Worm (Caenorhabditis elegans): ENCODE measurements around the gene srg-10.

Gene srg-10

ce11 chrIII:4705207-4705606 lies 27.6 kb downstream of the srg-10 start, which contains the start of gene pgap-2:
TSS of gene pgap-2 (plus strand) at chrIII:4705507.
- TF ChIP-seq hpl-2 (GFP tag; optimal IDR thresholded peaks at IDR 0.05), result no peak
- no peak for TF ChIP-seq xbp-1 (tag; optimal IDR thresholded peaks at IDR 0.05)
- TF ChIP-seq unc-98 (GFP tag; IDR thresholded peaks at IDR 0.05), result no peak
- TF ChIP-seq snpc-4 (tag; optimal IDR thresholded peaks at IDR 0.05), result no peak
- TF ChIP-seq rnt-1 (tag; optimal IDR thresholded peaks at IDR 0.05), result no peak
- TF ChIP-seq sptf-1 (tag; optimal IDR thresholded peaks at IDR 0.05), result no peak
- no peak for TF ChIP-seq C04F5.9 (tag; optimal IDR thresholded peaks at IDR 0.05)
- no peak for TF ChIP-seq zag-1 (tag; optimal IDR thresholded peaks at IDR 0.05)
- TF ChIP-seq nhr-12 (tag; optimal IDR thresholded peaks at IDR 0.05), result no peak
- no peak for TF ChIP-seq lin-39 (tag; optimal IDR thresholded peaks at IDR 0.05)
- no peak for TF ChIP-seq mab-9 (GFP tag; IDR thresholded peaks at IDR 0.05)
- no peak for TF ChIP-seq ztf-11 (tag; optimal IDR thresholded peaks at IDR 0.05)
- no peak for TF ChIP-seq ceh-8 (GFP tag; optimal IDR thresholded peaks at IDR 0.05)
- no peak for TF ChIP-seq sox-4 (tag; optimal IDR thresholded peaks at IDR 0.05)
- no peak for TF ChIP-seq ztf-4 (tag; optimal IDR thresholded peaks at IDR 0.05)
- TF ChIP-seq unc-86 (tag; optimal IDR thresholded peaks at IDR 0.05), result no peak
- TF ChIP-seq skn-1 (tag; optimal IDR thresholded peaks at IDR 0.05), result no peak

DNA sequence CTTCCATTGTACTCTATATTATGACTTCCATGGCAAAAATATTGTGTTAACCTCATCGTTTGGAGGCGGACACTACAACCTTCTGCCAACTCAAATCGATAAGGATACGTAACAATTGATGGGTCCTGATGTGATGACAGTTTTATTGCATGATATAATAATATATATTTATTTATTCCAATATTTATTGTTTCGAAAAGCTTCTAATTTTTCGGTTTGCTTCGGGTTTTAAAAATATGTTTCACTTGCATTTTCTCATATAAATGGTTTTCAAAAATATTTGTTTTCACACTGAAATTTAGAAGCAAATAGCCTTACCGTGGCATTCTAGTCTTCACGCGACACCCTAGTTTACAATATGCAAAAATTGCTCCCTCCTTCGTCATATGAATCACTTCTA lies 29.1 kb downstream of the srg-10 start, which contains the start of gene T04A8.13:
Gene T04A8.13, plus strand, starts transcription at position 301 of the 400 bp plus-strand sequence.
- TF ChIP-seq efl-1 (optimal IDR thresholded peaks at IDR 0.05) (no peak), efl-1 (GFP tag; optimal IDR thresholded peaks at IDR 0.05 in 1 of 2) (peak in 1 of 2 experiments; percentile 2), C16A3.4 (tag; optimal IDR thresholded peaks at IDR 0.05) (no peak)

DNA sequence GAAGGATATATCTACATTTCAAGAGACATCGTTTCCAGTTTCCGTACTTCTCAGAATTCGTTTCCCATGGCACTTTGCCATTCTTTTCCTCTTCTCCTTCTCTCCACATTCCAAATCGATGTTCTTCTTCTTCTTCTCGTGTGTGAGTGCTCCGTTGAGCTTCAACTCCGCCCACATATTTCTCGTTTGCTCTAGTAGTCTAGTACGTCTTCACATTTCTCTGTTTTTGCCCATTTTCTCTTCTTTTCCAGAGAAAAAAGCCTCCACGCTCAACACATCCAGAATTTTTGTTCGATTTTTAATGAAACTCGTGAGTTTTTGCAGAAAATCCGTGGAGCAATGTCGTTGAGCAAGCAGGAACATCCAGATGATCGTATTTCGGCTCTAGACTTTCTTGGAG lies 31.3 kb downstream of the srg-10 start, which contains the start of gene T04A8.18:
Gene T04A8.18, plus strand, starts transcription at position 301 of the 400 bp plus-strand sequence.
- TF ChIP-seq nhr-71 (tag; optimal IDR thresholded peaks at IDR 0.05) (no peak), nhr-28 (tag; optimal IDR thresholded peaks at IDR 0.05) (no peak), nhr-76 (tag; optimal IDR thresholded peaks at IDR 0.05) (no peak)

DNA sequence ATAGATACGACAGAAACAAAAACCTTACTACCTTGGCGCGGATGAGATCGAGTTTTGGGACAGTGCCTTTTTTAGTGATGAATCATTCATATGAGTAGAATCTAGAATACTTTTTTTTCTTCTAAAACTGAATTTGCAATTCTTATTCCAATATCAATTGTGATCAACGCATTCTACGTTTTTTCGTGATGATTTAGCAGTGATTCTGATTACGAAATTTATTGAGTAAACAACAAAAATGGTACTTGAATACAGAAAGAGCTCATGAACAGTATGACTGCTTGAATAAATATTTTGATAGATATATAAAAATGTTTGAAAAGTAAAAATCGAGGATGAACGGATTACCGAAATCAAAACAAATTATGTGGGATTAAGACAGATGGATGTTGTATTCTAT lies 37.5 kb downstream of the srg-10 start, which contains the start of gene him-18:
Gene him-18, minus strand, starts transcription at position 101 of the 400 bp plus-strand sequence.
- TF ChIP-seq C16A3.4 (tag; optimal IDR thresholded peaks at IDR 0.05) (no peak), dsc-1 (tag; optimal IDR thresholded peaks at IDR 0.05) (no peak), rnt-1 (tag; optimal IDR thresholded peaks at IDR 0.05) (no peak)

DNA sequence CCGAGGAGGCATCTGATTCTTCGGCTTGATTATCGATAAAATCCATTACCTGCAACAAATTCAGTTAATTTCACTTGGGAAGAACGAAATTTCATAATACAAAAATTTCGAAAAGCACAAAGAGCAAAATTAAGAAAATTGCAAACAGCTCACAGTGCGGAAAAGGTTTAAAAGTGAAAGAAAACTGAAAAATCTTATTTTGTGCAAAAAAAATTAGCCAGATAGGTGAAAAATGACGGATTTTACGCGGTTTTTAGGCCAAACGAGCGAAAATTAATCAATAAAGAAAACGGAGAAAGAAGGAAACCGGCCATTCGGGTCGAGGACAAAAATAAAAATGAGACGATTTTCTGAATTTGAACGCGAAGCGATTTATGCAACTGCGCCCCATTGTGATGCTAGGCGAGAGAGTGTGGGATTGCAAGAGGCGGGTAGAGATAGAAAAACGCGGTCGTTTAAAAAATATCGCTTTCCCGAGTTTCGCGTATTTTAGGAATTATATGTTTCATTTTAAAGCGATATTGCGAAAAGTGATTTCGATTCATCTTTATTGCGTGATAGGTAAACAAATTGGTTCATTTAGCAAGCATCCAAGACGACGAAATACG lies 43.2 kb downstream of the srg-10 start, which contains the start of gene emb-5:
Gene emb-5, minus strand, starts transcription at position 51 of the 608 bp plus-strand sequence.
- TF ChIP-seq mef-2 (tag; optimal IDR thresholded peaks at IDR 0.05) (no peak), swsn-7 (tag; optimal IDR thresholded peaks at IDR 0.05) (peak; percentile 61), vab-15 (tag; optimal IDR thresholded peaks at IDR 0.05) (no peak), nhr-84 (tag; optimal IDR thresholded peaks at IDR 0.05) (no peak), fkh-10 (GFP tag; optimal IDR thresholded peaks at IDR 0.05) (no peak), nhr-47 (tag; optimal IDR thresholded peaks at IDR 0.05) (peak; percentile 77), tbx-2 (tag; optimal IDR thresholded peaks at IDR 0.05) (no peak), pax-3 (tag; optimal IDR thresholded peaks at IDR 0.05) (peak; percentile 28), jun-1 (tag; optimal IDR thresholded peaks at IDR 0.05) (peak; percentile 59), alr-1 (tag; optimal IDR thresholded peaks at IDR 0.05; ENCODE audit: borderline replicate concordance) (no peak), C04F5.9 (tag; optimal IDR thresholded peaks at IDR 0.05) (peak; percentile 65), unc-98 (GFP tag; IDR thresholded peaks at IDR 0.05) (no peak), efl-1 (optimal IDR thresholded peaks at IDR 0.05) (peak; percentile 76 to 97), efl-1 (GFP tag; optimal IDR thresholded peaks at IDR 0.05 in 1 of 2) (peak; percentile 97 to 100), fkh-8 (tag; optimal IDR thresholded peaks at IDR 0.05) (peak; percentile 62), snpc-4 (tag; optimal IDR thresholded peaks at IDR 0.05) (no peak), nhr-237 (tag; optimal IDR thresholded peaks at IDR 0.05) (no peak), sup-37 (GFP tag; optimal IDR thresholded peaks at IDR 0.05) (peak; percentile 36), F16B12.6 (tag; optimal IDR thresholded peaks at IDR 0.05) (peak; percentile 58), mdl-1 (tag; optimal IDR thresholded peaks at IDR 0.05) (peak in 1 of 2 experiments; percentile 36), elt-3 (tag; optimal IDR thresholded peaks at IDR 0.05) (peak in 1 of 6 experiments; percentile 38), blmp-1 (tag; optimal IDR thresholded peaks at IDR 0.05) (no peak), nhr-77 (tag; optimal IDR thresholded peaks at IDR 0.05) (peak; percentile 28), fkh-4 (tag; optimal IDR thresholded peaks at IDR 0.05; ENCODE audit: borderline replicate concordance) (no peak), dsc-1 (tag; optimal IDR thresholded peaks at IDR 0.05) (no peak), nhr-71 (tag; optimal IDR thresholded peaks at IDR 0.05) (peak; percentile 79), zag-1 (tag; optimal IDR thresholded peaks at IDR 0.05) (no peak), unc-86 (tag; optimal IDR thresholded peaks at IDR 0.05) (peak; percentile 61), skn-1 (tag; optimal IDR thresholded peaks at IDR 0.05) (peak; percentile 71), ets-5 (GFP tag; IDR thresholded peaks at IDR 0.05) (no peak)

All from whole organism, L1 larva.